Worm (Caenorhabditis elegans): ENCODE data around the gene rig-3.

DNA sequence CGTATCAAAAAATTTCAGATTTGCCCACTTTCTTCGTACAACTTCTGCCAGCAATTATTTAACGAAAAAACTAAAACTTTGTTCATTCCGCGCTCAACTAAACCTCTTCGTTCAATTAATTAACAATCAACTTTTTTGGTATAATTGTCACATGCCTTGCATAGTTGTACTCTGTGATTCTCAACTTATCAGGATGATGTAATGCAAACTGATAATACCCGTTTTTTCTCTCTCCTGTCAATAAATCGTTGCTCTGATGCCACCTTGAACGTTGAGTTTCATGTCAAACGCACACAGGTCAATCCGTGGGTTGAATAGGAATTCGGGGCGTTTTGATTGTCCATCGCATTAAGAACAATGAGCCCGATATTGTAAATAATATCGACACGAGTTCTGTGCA lies 52.2 kb downstream of the rig-3 start:
- TF ChIP-seq unc-39 (tag; optimal IDR thresholded peaks at IDR 0.05) (no peak), ztf-11 (tag; optimal IDR thresholded peaks at IDR 0.05) (no peak), nhr-28 (tag; optimal IDR thresholded peaks at IDR 0.05) (no peak), lsy-2 (tag; optimal IDR thresholded peaks at IDR 0.05) (no peak)
